Fruit fly (Drosophila melanogaster) Kc167 (cell line): ENCODE results near the gene loqs.

Experiments used
- Myc ChIP-seq: fragments of >200 bp; optimal IDR thresholded peaks from 2 replicates; lab custom pipeline; 2017; ENCODE audit warnings: missing external identifiers
- Sin3A ChIP-seq: fragments of >200 bp; optimal IDR thresholded peaks from 2 replicates; lab custom pipeline; 2018; ENCODE audit warnings: missing external identifiers
- h ChIP-seq: fragments of >200 bp; optimal IDR thresholded peaks from 3 replicates; lab custom pipeline; 2018; ENCODE audit warnings: missing external identifiers
- insv ChIP-seq: fragments of >200 bp; optimal IDR thresholded peaks from 3 replicates; lab custom pipeline; 2018; ENCODE audit warnings: missing external identifiers
- psq ChIP-seq: fragments of >200 bp; optimal IDR thresholded peaks from 2 replicates; lab custom pipeline; 2017; ENCODE audit warnings: missing external identifiers
- ttk ChIP-seq: sonication (Bioruptor generic); optimal IDR thresholded peaks from 2 replicates; lab custom pipeline; 2017; ENCODE audit warnings: missing external identifiers

Gene loqs

dm6 chr2L:13382351-13383029 lies at the start of gene loqs:
Gene loqs, plus strand, starts transcription at chr2L:13382652.
- TF ChIP-seq psq (lab: Kevin White, UChicago), result no peak
- no peak for TF ChIP-seq h (lab: Kevin White, UChicago)
- no peak for TF ChIP-seq Sin3A (lab: Kevin White, UChicago)
- TF ChIP-seq ttk, result no peak
- no peak for TF ChIP-seq insv (lab: Kevin White, UChicago)
- TF ChIP-seq Myc (lab: Kevin White, UChicago), result no peak

- TF ChIP-seq Sin3A (lab: Kevin White, UChicago) (no peak), insv (lab: Kevin White, UChicago) (no peak), Myc (lab: Kevin White, UChicago) (no peak), ttk (no peak), psq (lab: Kevin White, UChicago) (no peak), h (lab: Kevin White, UChicago) (no peak)
Observed at dm6 chr2L:13332736-13333135, 49.7 kb upstream of the loqs start.

dm6 chr2L:13347473-13347872 lies 35.0 kb upstream of the loqs start, which contains the start of gene CG16826:
Gene CG16826, plus strand, starts transcription at chr2L:13347773.
- no peak for TF ChIP-seq Sin3A (lab: Kevin White, UChicago)
- TF ChIP-seq ttk, result no peak
- no peak for TF ChIP-seq insv (lab: Kevin White, UChicago)
- TF ChIP-seq Myc (lab: Kevin White, UChicago), result no peak
- TF ChIP-seq psq (lab: Kevin White, UChicago), result no peak
- TF ChIP-seq h (lab: Kevin White, UChicago), result no peak

- TF ChIP-seq h (lab: Kevin White, UChicago) (no peak), Myc (lab: Kevin White, UChicago) (no peak), insv (lab: Kevin White, UChicago) (no peak)
Observed at dm6 chr2L:13349237-13349902, 33.1 kb upstream of the loqs start.

- TF ChIP-seq h (lab: Kevin White, UChicago), result no peak
- no peak for TF ChIP-seq Myc (lab: Kevin White, UChicago)
Observed at dm6 chr2L:13354580-13355347, 27.7 kb upstream of the loqs start, which contains the start of gene CG9395. Gene CG9395, minus strand, starts transcription at chr2L:13355073.

- TF ChIP-seq Myc (lab: Kevin White, UChicago), result no peak
- TF ChIP-seq ttk, result no peak
- TF ChIP-seq h (lab: Kevin White, UChicago), result no peak
- no peak for TF ChIP-seq psq (lab: Kevin White, UChicago)
- no peak for TF ChIP-seq insv (lab: Kevin White, UChicago)
- no peak for TF ChIP-seq Sin3A (lab: Kevin White, UChicago)
Observed at dm6 chr2L:13361465-13361864, 21.0 kb upstream of the loqs start, which contains the start of gene CG9377. Gene CG9377, minus strand, starts transcription at chr2L:13361565.

- no peak for TF ChIP-seq psq (lab: Kevin White, UChicago)
- no peak for TF ChIP-seq Myc (lab: Kevin White, UChicago)
Observed at dm6 chr2L:13362953-13363352, 19.5 kb upstream of the loqs start.

- no peak for TF ChIP-seq h (lab: Kevin White, UChicago)
Observed at dm6 chr2L:13366109-13366747, 16.2 kb upstream of the loqs start, which contains the start of the genes Nnp-1 and Grx3. Gene Nnp-1, minus strand, starts transcription at chr2L:13366189. Gene Grx3, plus strand, starts transcription at chr2L:13366447.

- TF ChIP-seq psq (lab: Kevin White, UChicago) (no peak), h (lab: Kevin White, UChicago) (no peak), ttk (no peak), Myc (lab: Kevin White, UChicago) (no peak), Sin3A (lab: Kevin White, UChicago) (no peak), insv (lab: Kevin White, UChicago) (no peak)
Observed at dm6 chr2L:13367378-13367777, 15.1 kb upstream of the loqs start, which contains the start of gene Tap42. Gene Tap42, plus strand, starts transcription at chr2L:13367617.

- TF ChIP-seq insv (lab: Kevin White, UChicago), result no peak
- TF ChIP-seq Sin3A (lab: Kevin White, UChicago), result no peak
- TF ChIP-seq ttk, result no peak
Observed at dm6 chr2L:13368940-13369339, 13.5 kb upstream of the loqs start, which contains the start of gene CG31855. Gene CG31855, plus strand, starts transcription at chr2L:13369204.

- TF ChIP-seq Sin3A (lab: Kevin White, UChicago), result no peak
- no peak for TF ChIP-seq psq (lab: Kevin White, UChicago)
- TF ChIP-seq Myc (lab: Kevin White, UChicago), result no peak
- no peak for TF ChIP-seq insv (lab: Kevin White, UChicago)
- TF ChIP-seq h (lab: Kevin White, UChicago), result no peak
- no peak for TF ChIP-seq ttk
Observed at dm6 chr2L:13370762-13371161, 11.7 kb upstream of the loqs start, which contains the start of gene ND-B22. Gene ND-B22, minus strand, starts transcription at chr2L:13371110.
